Worm (Caenorhabditis elegans) whole organism, L3 larva: ENCODE results near the gene Y43F8B.22.

ENCODE experiments used
- ZK546.5 ChIP-seq: sonication (generic microtip); optimal IDR thresholded peaks from 2 replicates; lab custom pipeline; 2017; ENCODE audit warnings: missing biosample characterization, missing genetic modification characterization
- elt-2 ChIP-seq: sonication (generic microtip); optimal IDR thresholded peaks from 2 replicates; lab custom pipeline; 2016; ENCODE audit warnings: missing genetic modification reagents, mild to moderate bottlenecking, missing genetic modification characterization, missing compliant biosample characterization
- fkh-10 ChIP-seq: sonication (generic microtip); optimal IDR thresholded peaks from 2 replicates; lab custom pipeline; 2017; ENCODE audit warnings: missing biosample characterization, missing genetic modification reagents, missing genetic modification characterization
- lin-39 ChIP-seq: fragments of 150-350 bp; optimal IDR thresholded peaks from 2 replicates; lab custom pipeline; 2018; ENCODE audit warnings: missing biosample characterization, missing genetic modification reagents, missing genetic modification characterization
- nhr-25 ChIP-seq: sonication (generic microtip); optimal IDR thresholded peaks from 2 replicates; lab custom pipeline; 2017; ENCODE audit warnings: missing biosample characterization, missing genetic modification characterization
- pha-4 ChIP-seq: fragments of 150-350 bp; optimal IDR thresholded peaks from 2 replicates; lab custom pipeline; 2014; ENCODE audit warnings: missing biosample characterization, missing genetic modification reagents, missing genetic modification characterization
- skn-1 ChIP-seq: fragments of 150-350 bp; optimal IDR thresholded peaks from 2 replicates; lab custom pipeline; 2014; ENCODE audit warnings: missing biosample characterization, missing genetic modification characterization
- snpc-4 ChIP-seq: fragments of 150-350 bp; optimal IDR thresholded peaks from 2 replicates; lab custom pipeline; 2014; ENCODE audit warnings: missing biosample characterization, missing genetic modification characterization
- unc-62 ChIP-seq: fragments of 150-350 bp; sonication (generic microtip); optimal IDR thresholded peaks from 4 replicates; lab custom pipeline; 2014; ENCODE audit warnings: missing biosample characterization, missing genetic modification reagents, missing genetic modification characterization
- ztf-11 ChIP-seq: fragments of 150-350 bp; optimal IDR thresholded peaks from 2 replicates; lab custom pipeline; 2014; ENCODE audit warnings: missing biosample characterization, missing genetic modification characterization
- ztf-4 ChIP-seq: fragments of 150-350 bp; optimal IDR thresholded peaks from 2 replicates; lab custom pipeline; 2014; ENCODE audit warnings: missing biosample characterization, missing genetic modification characterization

DNA sequence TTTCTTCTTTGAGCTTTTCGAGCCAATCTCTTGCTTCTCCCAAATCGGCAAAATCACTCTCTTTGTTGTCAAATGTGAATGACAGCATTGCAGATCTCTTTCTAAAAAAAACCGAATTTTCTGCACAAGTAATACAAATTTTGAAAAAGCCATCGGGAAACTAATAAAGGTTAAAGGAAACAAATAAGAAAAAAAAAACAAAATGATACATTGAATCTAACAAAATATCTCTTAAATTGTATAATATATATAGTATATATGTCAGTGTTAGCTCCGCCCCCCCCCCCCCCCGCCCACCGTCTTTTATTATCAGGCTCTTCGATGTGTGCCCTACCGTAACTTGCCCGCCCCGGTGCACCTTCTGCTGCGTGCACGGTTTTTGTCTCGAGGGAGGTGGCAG, 49.7 kb upstream of the Y43F8B.22 start, which contains the start of gene C25F9.11:
- no peak for TF ChIP-seq nhr-25 (tag; lab: Kevin White, UChicago)
- no peak for TF ChIP-seq lin-39 (tag; lab: Kevin White, UChicago)
- TF ChIP-seq snpc-4 (tag; lab: Kevin White, UChicago) = no peak
- no peak for TF ChIP-seq unc-62 (GFP tag; lab: Kevin White, UChicago)
- TF ChIP-seq skn-1 = no peak
- no peak for TF ChIP-seq fkh-10 (GFP tag; lab: Kevin White, UChicago)
- no peak for TF ChIP-seq ZK546.5 (tag; lab: Kevin White, UChicago)
- TF ChIP-seq ztf-11 = no peak
- TF ChIP-seq elt-2 = peak; percentile 12
- TF ChIP-seq ztf-4 = no peak
- no peak for TF ChIP-seq pha-4 (tag; lab: Kevin White, UChicago)
